Worm (Caenorhabditis elegans): ENCODE measurements around the gene C17F4.7.

C17F4.7 gene

DNA sequence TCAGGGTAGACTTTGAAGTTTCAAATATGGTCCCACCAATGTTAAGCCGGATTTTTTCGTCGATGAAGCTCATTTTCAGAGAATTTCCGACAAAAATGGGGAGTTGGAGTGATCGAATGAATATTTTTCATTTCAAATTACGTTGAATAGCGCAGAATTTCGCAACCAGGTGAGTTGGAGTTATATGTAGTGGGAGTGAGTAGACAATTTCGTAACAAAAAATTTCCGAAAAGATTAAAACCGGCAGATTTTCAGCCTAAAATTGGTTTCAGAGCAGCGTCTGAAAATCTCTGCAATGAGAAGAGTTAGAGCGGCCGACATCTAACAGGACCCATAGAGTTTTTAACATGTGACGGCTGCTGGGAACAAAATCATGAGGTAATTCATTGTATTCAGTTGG lies 37.1 kb downstream of the C17F4.7 start, which contains the start of gene sdz-35:
Gene sdz-35, minus strand, starts transcription at position 101 of the 400 bp plus-strand sequence.
- TF ChIP-seq tlp-1 (tag; optimal IDR thresholded peaks at IDR 0.05) (no peak), lin-14 (GFP tag; optimal IDR thresholded peaks at IDR 0.05) (no peak), hpl-2 (GFP tag; optimal IDR thresholded peaks at IDR 0.05) (no peak), vab-15 (tag; optimal IDR thresholded peaks at IDR 0.05) (no peak)

DNA sequence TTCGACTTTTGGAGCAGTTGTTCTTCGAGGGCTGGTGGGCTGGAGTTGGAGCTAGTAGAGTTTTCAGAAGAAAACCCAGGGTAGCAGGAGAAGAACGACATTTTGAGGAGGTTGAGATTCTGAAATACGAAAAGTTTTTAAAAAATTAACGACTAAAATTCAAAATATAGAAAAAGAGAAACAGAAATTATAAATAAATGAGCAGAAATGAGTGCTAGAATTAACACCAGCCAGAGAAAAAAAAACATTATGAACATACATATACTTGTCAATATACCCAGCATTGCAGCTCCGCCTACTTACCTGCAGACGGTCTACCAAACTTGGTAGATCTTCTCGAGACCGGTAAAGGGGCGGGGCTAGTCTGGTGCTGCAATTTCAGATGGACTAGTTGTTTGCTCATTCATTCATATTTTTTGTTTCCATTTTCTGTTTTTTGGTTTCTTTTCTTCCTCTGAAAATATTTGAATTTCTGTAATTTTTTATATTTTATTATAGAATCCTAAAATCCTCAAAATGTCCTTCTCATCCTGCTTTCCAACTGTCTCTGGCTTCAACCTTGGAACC lies 39.3 kb downstream of the C17F4.7 start, which contains the start of the genes ZC239.20 and ZC239.21:
Gene ZC239.20, minus strand, starts transcription at position 101 of the 567 bp plus-strand sequence.
Gene ZC239.21, plus strand, starts transcription at position 517 of the 567 bp plus-strand sequence.
- TF ChIP-seq hlh-17 (GFP tag; optimal IDR thresholded peaks at IDR 0.05; ENCODE audit: borderline replicate concordance) = no peak
- TF ChIP-seq efl-3 (GFP tag; optimal IDR thresholded peaks at IDR 0.05) = no peak
- TF ChIP-seq nhr-84 (tag; optimal IDR thresholded peaks at IDR 0.05) = no peak
- no peak for TF ChIP-seq F16B12.6 (tag; optimal IDR thresholded peaks at IDR 0.05)
- no peak for TF ChIP-seq jun-1 (tag; optimal IDR thresholded peaks at IDR 0.05)
- TF ChIP-seq Y116A8C.19 (tag; optimal IDR thresholded peaks at IDR 0.05; ENCODE audit: borderline replicate concordance) = no peak
- TF ChIP-seq aly-2 (tag; optimal IDR thresholded peaks at IDR 0.05) = no peak
- no peak for TF ChIP-seq elt-2 (tag; optimal IDR thresholded peaks at IDR 0.05)
- TF ChIP-seq ama-1 (optimal IDR thresholded peaks at IDR 0.05) = no peak
- TF ChIP-seq C16A3.4 (tag; optimal IDR thresholded peaks at IDR 0.05) = no peak
- no peak for TF ChIP-seq lin-35 (GFP tag; optimal IDR thresholded peaks at IDR 0.05)
- no peak for TF ChIP-seq ceh-82 (tag; optimal IDR thresholded peaks at IDR 0.05)
- TF ChIP-seq ceh-63 (GFP tag; optimal IDR thresholded peaks at IDR 0.05) = no peak
- TF ChIP-seq dpl-1 (GFP tag; optimal IDR thresholded peaks at IDR 0.05) = no peak
- no peak for TF ChIP-seq ceh-8 (GFP tag; optimal IDR thresholded peaks at IDR 0.05)
- no peak for TF ChIP-seq zag-1 (tag; optimal IDR thresholded peaks at IDR 0.05)
- no peak for TF ChIP-seq fkh-8 (tag; optimal IDR thresholded peaks at IDR 0.05)

DNA sequence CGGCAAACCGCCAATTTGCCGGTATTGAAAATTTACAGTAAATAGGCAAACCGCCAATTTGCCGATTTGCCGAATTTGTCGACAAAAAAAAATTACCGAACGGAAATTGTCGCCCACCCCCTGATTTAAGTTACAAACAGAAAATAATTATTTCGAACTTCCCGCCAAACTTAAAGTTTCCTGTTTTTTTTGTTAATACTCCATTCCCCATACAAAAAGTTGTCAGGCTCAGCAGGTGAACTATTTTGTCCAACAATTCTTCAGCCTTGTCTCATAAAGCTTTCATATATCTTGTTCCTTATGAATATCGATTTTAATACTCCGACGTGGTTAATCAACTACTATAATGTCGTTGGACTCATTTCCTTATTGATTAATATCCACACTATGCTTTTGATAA lies 42.4 kb downstream of the C17F4.7 start, which contains the start of gene sri-50:
Gene sri-50, plus strand, starts transcription at position 301 of the 400 bp plus-strand sequence.
- TF ChIP-seq pag-3 (tag; optimal IDR thresholded peaks at IDR 0.05; ENCODE audit: borderline replicate concordance, insufficient read depth) = no peak
- no peak for TF ChIP-seq nhr-71 (tag; optimal IDR thresholded peaks at IDR 0.05)
- no peak for TF ChIP-seq mab-9 (GFP tag; IDR thresholded peaks at IDR 0.05)
- no peak for TF ChIP-seq ceh-82 (tag; optimal IDR thresholded peaks at IDR 0.05)
- TF ChIP-seq dsc-1 (tag; optimal IDR thresholded peaks at IDR 0.05) = no peak
- no peak for TF ChIP-seq nhr-12 (tag; optimal IDR thresholded peaks at IDR 0.05)
- TF ChIP-seq C04F5.9 (tag; optimal IDR thresholded peaks at IDR 0.05) = no peak
- TF ChIP-seq sup-37 (GFP tag; optimal IDR thresholded peaks at IDR 0.05) = no peak
- no peak for TF ChIP-seq grh-1 (GFP tag; IDR thresholded peaks at IDR 0.05)
- no peak for TF ChIP-seq C16A3.4 (tag; optimal IDR thresholded peaks at IDR 0.05)
- TF ChIP-seq unc-62 (GFP tag; optimal IDR thresholded peaks at IDR 0.05) = no peak
- TF ChIP-seq nhr-84 (tag; optimal IDR thresholded peaks at IDR 0.05) = no peak
- no peak for TF ChIP-seq ceh-90 (tag; optimal IDR thresholded peaks at IDR 0.05)
- TF ChIP-seq irx-1 (tag; optimal IDR thresholded peaks at IDR 0.05) = no peak
- no peak for TF ChIP-seq ets-5 (GFP tag; IDR thresholded peaks at IDR 0.05)
- no peak for TF ChIP-seq hpl-2 (GFP tag; optimal IDR thresholded peaks at IDR 0.05)
- TF ChIP-seq lin-14 (GFP tag; optimal IDR thresholded peaks at IDR 0.05) = no peak
- no peak for TF ChIP-seq mef-2 (tag; optimal IDR thresholded peaks at IDR 0.05)
- TF ChIP-seq ztf-4 (tag; optimal IDR thresholded peaks at IDR 0.05) = no peak

DNA sequence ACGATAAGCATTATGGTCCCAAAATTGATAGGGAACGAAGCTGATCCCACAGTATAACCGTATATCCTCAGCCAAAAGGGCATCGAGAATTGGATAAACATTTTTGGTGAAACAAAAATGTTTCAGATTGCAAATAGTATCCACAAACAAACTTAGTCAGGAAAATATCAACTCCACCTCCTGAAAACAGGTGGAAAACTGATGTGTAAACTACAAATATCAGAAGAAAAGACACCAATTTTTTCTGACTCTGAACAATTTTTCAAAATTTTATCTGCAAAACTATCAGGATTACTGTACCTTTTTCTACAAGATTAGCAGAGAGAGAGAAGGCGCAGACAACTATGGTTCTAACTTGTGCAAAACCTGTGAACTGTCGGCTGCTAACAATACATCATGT lies 43.3 kb downstream of the C17F4.7 start, which contains the start of gene sri-53:
Gene sri-53, minus strand, starts transcription at position 101 of the 400 bp plus-strand sequence.
- TF ChIP-seq zip-4 (GFP tag; optimal IDR thresholded peaks at IDR 0.05) (no peak), mef-2 (tag; optimal IDR thresholded peaks at IDR 0.05) (no peak), xbp-1 (tag; optimal IDR thresholded peaks at IDR 0.05) (no peak), C34B4.2 (tag; optimal IDR thresholded peaks at IDR 0.05) (no peak), elt-2 (tag; optimal IDR thresholded peaks at IDR 0.05) (no peak), skn-1 (tag; optimal IDR thresholded peaks at IDR 0.05) (no peak), pag-3 (tag; optimal IDR thresholded peaks at IDR 0.05; ENCODE audit: borderline replicate concordance, insufficient read depth) (no peak), lin-13 (GFP tag; optimal IDR thresholded peaks at IDR 0.05) (no peak), lin-15B (tag; optimal IDR thresholded peaks at IDR 0.05) (no peak), nhr-85 (tag) (no peak), nhr-237 (tag; optimal IDR thresholded peaks at IDR 0.05) (no peak), nhr-20 (tag; optimal IDR thresholded peaks at IDR 0.05) (no peak), aha-1 (tag; optimal IDR thresholded peaks at IDR 0.05) (no peak), C04F5.9 (tag; optimal IDR thresholded peaks at IDR 0.05) (no peak), nhr-84 (tag; optimal IDR thresholded peaks at IDR 0.05) (no peak), mab-9 (GFP tag; IDR thresholded peaks at IDR 0.05) (no peak)
